Fruit fly (Drosophila melanogaster) whole organism, wandering third instar larva: Measurements from ENCODE around the gene Mgat4b.

ENCODE experiments used
- br ChIP-seq: fragments of 200-800 bp; sonication (Bioruptor generic); optimal IDR thresholded peaks from 2 replicates; lab custom pipeline; 2016; ENCODE audit warnings: missing biosample characterization, missing genetic modification characterization
- foxo ChIP-seq, 2 experiments: fragments of 200-800 bp; sonication (Bioruptor generic); optimal IDR thresholded peaks; 2 replicates in 1 of 2; 3 replicates in 1 of 2; lab custom pipeline; 2016 to 2017; ENCODE audit warnings: missing biosample characterization in 2 of 2, missing genetic modification characterization in 2 of 2

- TF ChIP-seq br (GFP tag; lab: Kevin White, UChicago) (no peak), foxo (GFP tag; optimal IDR thresholded peaks at IDR 0.05; lab: Kevin White, UChicago) (no peak)
Measured at dm6 chr3L:14790849-14791646, 22.0 kb upstream of the Mgat4b start.
